Fruit fly (Drosophila melanogaster) whole organism, embryonic: ENCODE measurements around the gene CG3632.

ENCODE experiments used
- BEAF-32 ChIP-seq: fragments of 200-800 bp; sonication (Bioruptor generic); optimal IDR thresholded peaks from 3 replicates; lab custom pipeline; 2017; ENCODE audit warnings: missing biosample characterization, missing genetic modification characterization, mild to moderate bottlenecking, moderate library complexity, missing genetic modification reagents
- CG10209 ChIP-seq: fragments of 200-800 bp; sonication (Bioruptor generic); optimal IDR thresholded peaks from 3 replicates; lab custom pipeline; 2017; ENCODE audit warnings: missing biosample characterization, mild to moderate bottlenecking, missing genetic modification characterization, missing genetic modification reagents
- CG10274 ChIP-seq: fragments of 200-800 bp; sonication (Bioruptor generic); optimal IDR thresholded peaks from 3 replicates; lab custom pipeline; 2017; ENCODE audit warnings: missing biosample characterization, mild to moderate bottlenecking, missing genetic modification characterization
- CG11247 ChIP-seq: fragments of 200-800 bp; sonication (Bioruptor generic); IDR thresholded peaks from 2 replicates; pipeline ENCODE4 v1.3.6; 2022; ENCODE audit warnings: missing biosample characterization, missing genetic modification characterization
- CG11456 ChIP-seq: fragments of 200-800 bp; sonication (Bioruptor generic); IDR thresholded peaks from 3 replicates; pipeline ENCODE4 v1.3.6; 2022; ENCODE audit warnings: missing biosample characterization, missing genetic modification characterization
- CG11695 ChIP-seq: fragments of 200-800 bp; sonication (Bioruptor generic); IDR thresholded peaks from 3 replicates; pipeline ENCODE4 v1.3.6; 2022; ENCODE audit warnings: missing biosample characterization, missing genetic modification characterization
- CG13296 ChIP-seq: fragments of 200-800 bp; sonication (Bioruptor generic); optimal IDR thresholded peaks from 3 replicates; lab custom pipeline; 2018; ENCODE audit warnings: missing biosample characterization, mild to moderate bottlenecking, missing genetic modification characterization
- CG13775 ChIP-seq: fragments of 200-800 bp; sonication (Bioruptor generic); optimal IDR thresholded peaks from 3 replicates; lab custom pipeline; 2017; ENCODE audit warnings: missing biosample characterization, mild to moderate bottlenecking, missing genetic modification characterization
- CG14667 ChIP-seq: fragments of 200-800 bp; sonication (Bioruptor generic); IDR thresholded peaks from 2 replicates; pipeline ENCODE4 v1.3.6; 2022; ENCODE audit warnings: missing biosample characterization, missing genetic modification characterization
- CG15269 ChIP-seq: fragments of 200-800 bp; sonication (Bioruptor generic); optimal IDR thresholded peaks from 2 replicates; lab custom pipeline; 2018; ENCODE audit warnings: missing biosample characterization, mild to moderate bottlenecking, missing genetic modification characterization, moderate library complexity
- CG15479 ChIP-seq: fragments of 200-800 bp; sonication (Bioruptor generic); optimal IDR thresholded peaks from 3 replicates; lab custom pipeline; 2019; ENCODE audit warnings: missing biosample characterization, mild to moderate bottlenecking, missing genetic modification characterization, moderate library complexity
- CG15514 ChIP-seq: fragments of 200-800 bp; sonication (Bioruptor generic); optimal IDR thresholded peaks from 3 replicates; lab custom pipeline; 2017; ENCODE audit warnings: missing biosample characterization, missing genetic modification characterization, mild to moderate bottlenecking, moderate library complexity, missing genetic modification reagents
- CG17385 ChIP-seq: fragments of 200-800 bp; sonication (Bioruptor generic); optimal IDR thresholded peaks from 3 replicates; lab custom pipeline; 2018; ENCODE audit warnings: missing biosample characterization, mild to moderate bottlenecking, missing genetic modification characterization
- CG17829 ChIP-seq: fragments of 200-800 bp; optimal IDR thresholded peaks from 2 replicates; lab custom pipeline; 2019; ENCODE audit warnings: missing biosample characterization, mild to moderate bottlenecking, missing genetic modification characterization, moderate library complexity
- CG18476 ChIP-seq: fragments of 200-800 bp; sonication (Bioruptor generic); optimal IDR thresholded peaks from 2 replicates; lab custom pipeline; 2016; ENCODE audit warnings: missing biosample characterization, mild to moderate bottlenecking, missing genetic modification characterization
- CG2199 ChIP-seq: fragments of 200-800 bp; sonication (Bioruptor generic); IDR thresholded peaks from 3 replicates; pipeline ENCODE4 v1.3.6; 2022; ENCODE audit warnings: missing biosample characterization, missing genetic modification characterization
- CG2712 ChIP-seq: fragments of 200-800 bp; optimal IDR thresholded peaks from 3 replicates; lab custom pipeline; 2019; ENCODE audit warnings: missing biosample characterization, mild to moderate bottlenecking, missing genetic modification characterization, moderate library complexity
- CG2875 ChIP-seq: fragments of 200-800 bp; sonication (Bioruptor generic); optimal IDR thresholded peaks from 2 replicates; lab custom pipeline; 2017; ENCODE audit warnings: missing biosample characterization, mild to moderate bottlenecking, missing genetic modification characterization, missing genetic modification reagents
- CG34422 ChIP-seq: fragments of 200-800 bp; sonication (Bioruptor generic); IDR thresholded peaks from 3 replicates; pipeline ENCODE4 v1.3.6; 2022; ENCODE audit warnings: missing biosample characterization, missing genetic modification characterization
- CG4730 ChIP-seq: fragments of 200-800 bp; sonication (Bioruptor generic); IDR thresholded peaks from 2 replicates; pipeline ENCODE4 v1.3.6; 2022; ENCODE audit warnings: missing biosample characterization, missing genetic modification characterization
- CG4854 ChIP-seq: fragments of 200-800 bp; sonication (Bioruptor generic); optimal IDR thresholded peaks from 2 replicates; lab custom pipeline; 2016; ENCODE audit warnings: missing biosample characterization, missing genetic modification characterization, inconsistent platforms
- CG7357 ChIP-seq: fragments of 200-800 bp; sonication (Bioruptor generic); IDR thresholded peaks from 3 replicates; pipeline ENCODE4 v1.3.6; 2022; ENCODE audit warnings: missing biosample characterization, missing genetic modification characterization
- CG8290 ChIP-seq, 3 experiments: fragments of 200-800 bp; sonication (Bioruptor generic); optimal IDR thresholded peaks; 2 replicates each; lab custom pipeline; 2016 to 2019; ENCODE audit warnings: missing biosample characterization in 3 of 3, missing genetic modification characterization in 3 of 3, mild to moderate bottlenecking in 2 of 3, moderate library complexity in 1 of 3
- CG9797 ChIP-seq: fragments of 200-800 bp; sonication (Bioruptor generic); optimal IDR thresholded peaks from 3 replicates; lab custom pipeline; 2018; ENCODE audit warnings: missing biosample characterization, mild to moderate bottlenecking, missing genetic modification characterization
- Chrac-16 ChIP-seq: fragments of 200-800 bp; sonication (Bioruptor generic); optimal IDR thresholded peaks from 3 replicates; lab custom pipeline; 2016; ENCODE audit warnings: missing biosample characterization, missing genetic modification characterization
- E2f2 ChIP-seq: fragments of 200-800 bp; sonication (Bioruptor generic); IDR thresholded peaks from 2 replicates; pipeline ENCODE4 v1.3.6; 2022; ENCODE audit warnings: missing biosample characterization, missing genetic modification characterization
- Fer1 ChIP-seq: fragments of 200-800 bp; sonication (Bioruptor generic); optimal IDR thresholded peaks from 2 replicates; lab custom pipeline; 2017; ENCODE audit warnings: missing biosample characterization, mild to moderate bottlenecking, missing genetic modification characterization
- Lhr ChIP-seq: fragments of 200-800 bp; sonication (Bioruptor generic); optimal IDR thresholded peaks from 3 replicates; lab custom pipeline; 2017; ENCODE audit warnings: mild to moderate bottlenecking, missing biosample characterization, missing genetic modification reagents, missing genetic modification characterization
- Med ChIP-seq: fragments of 200-800 bp; sonication (Bioruptor generic); peaks from one replicate; lab custom pipeline; 2016; ENCODE audit warnings: missing biosample characterization, missing genetic modification characterization, mild to moderate bottlenecking, inconsistent platforms, moderate library complexity
- Pdp1 ChIP-seq, 2 experiments: fragments of 200-800 bp; sonication (Bioruptor generic); optimal IDR thresholded peaks; 3 replicates each; lab custom pipeline; 2016; ENCODE audit warnings: missing biosample characterization in 2 of 2, missing genetic modification characterization in 2 of 2, mild to moderate bottlenecking in 1 of 2, moderate library complexity in 1 of 2
- ato ChIP-seq: fragments of 200-800 bp; sonication (Bioruptor generic); IDR thresholded peaks from 2 replicates; pipeline ENCODE4 v1.3.6; 2022; ENCODE audit warnings: missing biosample characterization, missing genetic modification characterization; ENCODE audit not compliant: partially characterized antibody
- caup ChIP-seq: fragments of 200-800 bp; sonication (Bioruptor generic); optimal IDR thresholded peaks from 3 replicates; lab custom pipeline; 2017; ENCODE audit warnings: missing biosample characterization, mild to moderate bottlenecking, missing genetic modification characterization, moderate library complexity; ENCODE audit not compliant: severe bottlenecking
- crp ChIP-seq, 2 experiments: fragments of 200-800 bp; sonication (Bioruptor generic); optimal IDR thresholded peaks; 2 replicates in 1 of 2; 3 replicates in 1 of 2; lab custom pipeline; 2017; ENCODE audit warnings: missing biosample characterization in 2 of 2, missing genetic modification characterization in 2 of 2, mild to moderate bottlenecking in 1 of 2, moderate library complexity in 1 of 2
- dpn ChIP-seq, 2 experiments: fragments of 200-800 bp; sonication (Bioruptor generic); optimal IDR thresholded peaks; 3 replicates each; lab custom pipeline; 2016; ENCODE audit warnings: missing biosample characterization in 2 of 2, missing genetic modification characterization in 2 of 2
- gfzf ChIP-seq: fragments of 200-800 bp; sonication (Bioruptor generic); optimal IDR thresholded peaks from 2 replicates; lab custom pipeline; 2016; ENCODE audit warnings: missing biosample characterization, mild to moderate bottlenecking, missing genetic modification characterization, moderate library complexity
- ham ChIP-seq: fragments of 200-800 bp; sonication (Bioruptor generic); IDR thresholded peaks from 2 replicates; pipeline ENCODE4 v1.3.6; 2022; ENCODE audit warnings: missing biosample characterization, missing genetic modification characterization
- hb ChIP-seq: fragments of 200-800 bp; sonication (Bioruptor generic); IDR thresholded peaks from 3 replicates; pipeline ENCODE4 v1.3.6; 2022; ENCODE audit warnings: missing biosample characterization, missing genetic modification characterization; ENCODE audit not compliant: partially characterized antibody
- nmo ChIP-seq: fragments of 200-800 bp; sonication (Bioruptor generic); optimal IDR thresholded peaks from 2 replicates; lab custom pipeline; 2018; ENCODE audit warnings: missing biosample characterization, mild to moderate bottlenecking, missing genetic modification characterization, moderate library complexity
- nom ChIP-seq: fragments of 200-800 bp; sonication (Bioruptor generic); optimal IDR thresholded peaks from 2 replicates; lab custom pipeline; 2017; ENCODE audit warnings: missing biosample characterization, missing genetic modification characterization, mild to moderate bottlenecking, moderate library complexity, missing genetic modification reagents
- pum ChIP-seq: fragments of 200-800 bp; sonication (Bioruptor generic); optimal IDR thresholded peaks from 2 replicates; lab custom pipeline; 2016; ENCODE audit warnings: missing biosample characterization, missing genetic modification characterization
- sd ChIP-seq: fragments of 200-800 bp; sonication (Bioruptor generic); optimal IDR thresholded peaks from 3 replicates; lab custom pipeline; 2018; ENCODE audit warnings: missing biosample characterization, mild to moderate bottlenecking, missing genetic modification characterization, moderate library complexity
- sens ChIP-seq: fragments of 200-800 bp; sonication (Bioruptor generic); peaks from one replicate; lab custom pipeline; 2016; ENCODE audit warnings: missing biosample characterization, missing genetic modification characterization
- shn ChIP-seq: fragments of 200-800 bp; sonication (Bioruptor generic); optimal IDR thresholded peaks from 3 replicates; lab custom pipeline; 2016; ENCODE audit warnings: missing biosample characterization, missing genetic modification characterization
- slbo ChIP-seq: fragments of 200-800 bp; sonication (Bioruptor generic); IDR thresholded peaks from 2 replicates; pipeline ENCODE4 v1.3.6; 2022; ENCODE audit warnings: missing biosample characterization, missing genetic modification characterization
- stc ChIP-seq: fragments of 200-800 bp; sonication (Bioruptor generic); IDR thresholded peaks from 2 replicates; pipeline ENCODE4 v1.3.6; 2022; ENCODE audit warnings: missing biosample characterization, missing genetic modification characterization
- tgo ChIP-seq: fragments of 200-800 bp; sonication (Bioruptor generic); IDR thresholded peaks from 3 replicates; pipeline ENCODE4 v1.3.6; 2022; ENCODE audit warnings: missing biosample characterization, missing genetic modification characterization
- tll ChIP-seq, 2 experiments: fragments of 200-800 bp in 1 of 2; fragments of >200 bp in 1 of 2; sonication (Bioruptor generic) in 1 of 2; optimal IDR thresholded peaks; 2 replicates each; lab custom pipeline; 2017 to 2019; ENCODE audit warnings: missing biosample characterization in 2 of 2, missing genetic modification characterization in 2 of 2, mild to moderate bottlenecking in 1 of 2, moderate library complexity in 1 of 2
- ttk ChIP-seq: fragments of 200-800 bp; sonication (Bioruptor generic); IDR thresholded peaks from 2 replicates; pipeline ENCODE4 v2.1.2; 2022; ENCODE audit warnings: missing biosample characterization, missing genetic modification characterization

The CG3632 gene

dm6 chrX:16286083-16286666, 10.3 kb upstream of the CG3632 start, which contains the start of gene UQCR-14 (continued):
- TF ChIP-seq CG11247 (GFP tag; lab: Robert Waterston, UW) (peak; percentile 18; the same call in 1 of the 2 replicates), shn (GFP tag; lab: Kevin White, UChicago) (no peak), Med (peak; percentile 89), CG15479 (GFP tag; lab: Kevin White, UChicago) (no peak), tgo (GFP tag; lab: Robert Waterston, UW) (no peak), CG7357 (GFP tag; lab: Robert Waterston, UW) (no peak), CG11695 (GFP tag; lab: Robert Waterston, UW) (no peak), CG15269 (tag; lab: Kevin White, UChicago) (peak; percentile 10), sd (peak; percentile 34), Fer1 (GFP tag; lab: Kevin White, UChicago) (peak; percentile 21), CG8290 (GFP tag; optimal IDR thresholded peaks at IDR 0.05; lab: Kevin White, UChicago) (peak; percentile 29), CG8290 (tag; optimal IDR thresholded peaks at IDR 0.05; lab: Kevin White, UChicago) (peak in 1 of 2 experiments; percentile 78), slbo (GFP tag; lab: Robert Waterston, UW) (peak; percentile 45; the same call in 1 of the 2 replicates), CG34422 (0 out of 3 replicates have a peak, but pooled peaks have one; percentile 44), CG10209 (GFP tag; lab: Kevin White, UChicago) (peak; percentile 19), CG13775 (GFP tag; lab: Kevin White, UChicago) (peak; percentile 12), caup (peak; percentile 17), Pdp1 (GFP tag; optimal IDR thresholded peaks at IDR 0.05; lab: Kevin White, UChicago) (peak; percentile 13 to 95), Lhr (peak; percentile 66), CG4730 (no peak), CG9797 (GFP tag; lab: Kevin White, UChicago) (peak; percentile 71), CG18476 (GFP tag; lab: Kevin White, UChicago) (no peak), sens (GFP tag; lab: Kevin White, UChicago) (peak; percentile 90), ato (GFP tag; lab: Robert Waterston, UW) (peak; percentile 96), nmo (GFP tag; lab: Kevin White, UChicago) (peak; percentile 58), CG2712 (peak; percentile 62), nom (peak; percentile 52), CG17829 (tag; lab: Kevin White, UChicago) (peak; percentile 61), CG11456 (GFP tag; lab: Robert Waterston, UW) (peak; percentile 49; the same call in 1 of the 3 replicates), pum (no peak), ham (GFP tag; lab: Robert Waterston, UW) (no peak), E2f2 (GFP tag; lab: Robert Waterston, UW) (peak; percentile 71), ttk (no peak), CG15514 (GFP tag; lab: Kevin White, UChicago) (peak; percentile 86), stc (no peak), crp (GFP tag; optimal IDR thresholded peaks at IDR 0.05; lab: Kevin White, UChicago) (peak in 1 of 2 experiments; percentile 16), hb (peak; percentile 97), CG10274 (GFP tag; lab: Kevin White, UChicago) (no peak), CG4854 (GFP tag; lab: Kevin White, UChicago) (peak; percentile 38), dpn (GFP tag; optimal IDR thresholded peaks at IDR 0.05; lab: Kevin White, UChicago) (peak; percentile 18 to 47), CG13296 (GFP tag; lab: Kevin White, UChicago) (peak; percentile 44), CG17385 (no peak), CG14667 (GFP tag; lab: Robert Waterston, UW) (no peak), BEAF-32 (GFP tag; lab: Kevin White, UChicago) (peak; percentile 97), Chrac-16 (GFP tag; lab: Kevin White, UChicago) (peak; percentile 9), tll (GFP tag; optimal IDR thresholded peaks at IDR 0.05; lab: Kevin White, UChicago) (no peak), gfzf (peak; percentile 53), CG2199 (GFP tag; lab: Robert Waterston, UW) (peak; percentile 21; the same call in 1 of the 3 replicates), CG2875 (GFP tag; lab: Kevin White, UChicago) (no peak)
